Worm (Caenorhabditis elegans): ENCODE results near the gene fbxa-136.

DNA sequence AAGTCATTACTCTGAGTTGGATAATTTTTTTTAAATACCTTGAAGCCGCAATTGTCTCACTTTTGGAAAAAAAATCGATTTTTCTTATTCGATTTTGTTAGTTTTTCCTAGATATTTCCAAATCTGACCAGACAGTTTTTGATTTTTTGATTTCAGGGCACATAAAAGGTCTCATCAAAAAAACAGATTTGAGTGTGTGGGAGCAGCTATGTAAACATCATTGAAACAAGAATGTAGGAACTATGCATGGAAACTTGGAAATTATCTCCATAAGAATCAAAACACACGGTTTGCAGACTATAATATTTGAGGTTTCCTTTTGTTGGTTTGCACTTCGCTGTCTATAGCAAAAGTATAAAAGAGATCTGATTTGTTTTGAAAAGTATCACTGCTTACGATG lies 34.8 kb upstream of the fbxa-136 start, which contains the start of gene scl-24:
- TF ChIP-seq zip-4 (GFP tag; optimal IDR thresholded peaks at IDR 0.05) (no peak), dpl-1 (GFP tag; optimal IDR thresholded peaks at IDR 0.05) (no peak)
